Worm (Caenorhabditis elegans) whole organism, L1 larva: Measurements from ENCODE around the gene srbc-1.

Source experiments
- ama-1 ChIP-seq: fragments of 150-350 bp; optimal IDR thresholded peaks from 2 replicates; lab custom pipeline; 2014
- ceh-82 ChIP-seq, 3 experiments: fragments of 150-350 bp in 1 of 3; sonication (generic microtip) in 2 of 3; optimal IDR thresholded peaks; 2 replicates each; lab custom pipeline; 2014 to 2017; ENCODE audit warnings: missing biosample characterization in 3 of 3, missing genetic modification characterization in 3 of 3
- lin-39 ChIP-seq: fragments of 150-350 bp; optimal IDR thresholded peaks from 2 replicates; lab custom pipeline; 2014; ENCODE audit warnings: missing biosample characterization, missing genetic modification reagents, missing genetic modification characterization
- nhr-11 ChIP-seq: fragments of 150-350 bp; optimal IDR thresholded peaks from 2 replicates; lab custom pipeline; 2014; ENCODE audit warnings: missing biosample characterization, missing genetic modification characterization
- nhr-12 ChIP-seq: sonication (generic microtip); optimal IDR thresholded peaks from 2 replicates; lab custom pipeline; 2017; ENCODE audit warnings: missing biosample characterization, missing genetic modification characterization
- nhr-20 ChIP-seq: sonication (generic microtip); optimal IDR thresholded peaks from 2 replicates; lab custom pipeline; 2016; ENCODE audit warnings: mild to moderate bottlenecking, missing genetic modification characterization, missing compliant biosample characterization
- tbx-2 ChIP-seq: sonication (generic microtip); optimal IDR thresholded peaks from 2 replicates; lab custom pipeline; 2016; ENCODE audit warnings: missing genetic modification characterization, missing compliant biosample characterization

- TF ChIP-seq ama-1 (lab: Kevin White, UChicago) (no peak), tbx-2 (tag; lab: Kevin White, UChicago) (no peak), nhr-20 (tag; lab: Kevin White, UChicago) (no peak), ceh-82 (tag; optimal IDR thresholded peaks at IDR 0.05; lab: Kevin White, UChicago) (no peak), nhr-12 (tag; lab: Kevin White, UChicago) (no peak), nhr-11 (no peak), lin-39 (tag; lab: Kevin White, UChicago) (no peak)
Observed at ce11 chrV:3269407-3269806, 32.4 kb downstream of the srbc-1 start, which contains the start of gene T28A11.19.
